Worm (Caenorhabditis elegans) whole organism, late embryonic: ENCODE measurements around the gene Y17G7B.3.

Experiments used
- C08G9.2 ChIP-seq: sonication (generic microtip); optimal IDR thresholded peaks from 2 replicates; lab custom pipeline; 2016; ENCODE audit warnings: mild to moderate bottlenecking, missing genetic modification characterization, moderate library complexity, missing compliant biosample characterization
- C38D4.7 ChIP-seq: fragments of 200-800 bp; sonication (Bioruptor generic); optimal IDR thresholded peaks from 2 replicates; lab custom pipeline; 2018; ENCODE audit warnings: mild to moderate bottlenecking, missing genetic modification characterization, moderate library complexity, missing compliant biosample characterization
- F13H6.1 ChIP-seq: sonication (generic microtip); optimal IDR thresholded peaks from 2 replicates; lab custom pipeline; 2016; ENCODE audit warnings: missing genetic modification characterization, missing compliant biosample characterization
- T23F11.4 ChIP-seq: fragments of 200-800 bp; sonication (Bioruptor generic); optimal IDR thresholded peaks from 2 replicates; lab custom pipeline; 2018; ENCODE audit warnings: mild to moderate bottlenecking, missing genetic modification characterization, missing compliant biosample characterization
- ahr-1 ChIP-seq: sonication (generic microtip); optimal IDR thresholded peaks from 2 replicates; lab custom pipeline; 2016; ENCODE audit warnings: missing genetic modification characterization, missing compliant biosample characterization
- ama-1 ChIP-seq: fragments of 150-350 bp; optimal IDR thresholded peaks from 2 replicates; lab custom pipeline; 2014
- ceh-2 ChIP-seq: sonication (generic microtip); optimal IDR thresholded peaks from 2 replicates; lab custom pipeline; 2016; ENCODE audit warnings: missing genotype, missing genetic modification characterization, missing compliant biosample characterization
- ceh-24 ChIP-seq: sonication (generic microtip); optimal IDR thresholded peaks from 2 replicates; lab custom pipeline; 2016; ENCODE audit warnings: mild to moderate bottlenecking, missing genetic modification characterization, missing compliant biosample characterization
- ceh-31 ChIP-seq: sonication (generic microtip); optimal IDR thresholded peaks from 2 replicates; lab custom pipeline; 2016; ENCODE audit warnings: missing genetic modification characterization, missing compliant biosample characterization
- ceh-34 ChIP-seq: sonication (generic microtip); optimal IDR thresholded peaks from 2 replicates; lab custom pipeline; 2016; ENCODE audit warnings: mild to moderate bottlenecking, missing genetic modification characterization, missing compliant biosample characterization
- ceh-45 ChIP-seq: fragments of 200-800 bp; sonication (Bioruptor generic); IDR thresholded peaks from 2 replicates; pipeline ENCODE4 v1.3.6; 2022; ENCODE audit warnings: missing genetic modification reagents, missing genetic modification characterization, missing compliant biosample characterization
- ceh-48 ChIP-seq: sonication (generic microtip); optimal IDR thresholded peaks from 2 replicates; lab custom pipeline; 2016; ENCODE audit warnings: missing genetic modification characterization, inconsistent platforms, missing compliant biosample characterization
- che-1 ChIP-seq: sonication (generic microtip); optimal IDR thresholded peaks from 2 replicates; lab custom pipeline; 2016; ENCODE audit warnings: mild to moderate bottlenecking, missing genetic modification characterization, missing compliant biosample characterization
- dmd-4 ChIP-seq: sonication (generic microtip); optimal IDR thresholded peaks from 2 replicates; lab custom pipeline; 2016; ENCODE audit warnings: borderline replicate concordance, missing genetic modification characterization, missing compliant biosample characterization
- dve-1 ChIP-seq: sonication (generic microtip); optimal IDR thresholded peaks from 2 replicates; lab custom pipeline; 2017; ENCODE audit warnings: antibody characterized with exemption, mild to moderate bottlenecking, missing genetic modification characterization, missing compliant biosample characterization
- elt-2 ChIP-seq: sonication (generic microtip); optimal IDR thresholded peaks from 2 replicates; lab custom pipeline; 2016; ENCODE audit warnings: missing genetic modification reagents, missing genetic modification characterization, missing compliant biosample characterization
- elt-4 ChIP-seq: sonication (generic microtip); optimal IDR thresholded peaks from 2 replicates; lab custom pipeline; 2016; ENCODE audit warnings: missing genetic modification characterization, missing compliant biosample characterization
- ets-4 ChIP-seq: sonication (generic microtip); optimal IDR thresholded peaks from 2 replicates; lab custom pipeline; 2016; ENCODE audit warnings: missing genetic modification characterization, missing compliant biosample characterization
- eyg-1 ChIP-seq: sonication (generic microtip); optimal IDR thresholded peaks from 2 replicates; lab custom pipeline; 2016; ENCODE audit warnings: missing genotype, missing genetic modification characterization, missing compliant biosample characterization
- fax-1 ChIP-seq: sonication (generic microtip); optimal IDR thresholded peaks from 2 replicates; lab custom pipeline; 2016; ENCODE audit warnings: missing genotype, missing genetic modification characterization, missing compliant biosample characterization
- fkh-10 ChIP-seq: fragments of 150-350 bp; optimal IDR thresholded peaks from 2 replicates; lab custom pipeline; 2014; ENCODE audit warnings: missing biosample characterization, missing genetic modification reagents, missing genetic modification characterization
- fkh-6 ChIP-seq: sonication (generic microtip); optimal IDR thresholded peaks from 2 replicates; lab custom pipeline; 2016; ENCODE audit warnings: missing genetic modification characterization, missing compliant biosample characterization
- gmeb-2 ChIP-seq: sonication (generic microtip); optimal IDR thresholded peaks from 2 replicates; lab custom pipeline; 2016; ENCODE audit warnings: missing genetic modification characterization, inconsistent platforms, missing compliant biosample characterization
- hlh-13 ChIP-seq: fragments of 200-800 bp; sonication (Bioruptor generic); optimal IDR thresholded peaks from 2 replicates; lab custom pipeline; 2018; ENCODE audit warnings: mild to moderate bottlenecking, missing genetic modification characterization, missing compliant biosample characterization
- hlh-15 ChIP-seq: sonication (generic microtip); optimal IDR thresholded peaks from 2 replicates; lab custom pipeline; 2016; ENCODE audit warnings: missing genetic modification characterization, missing compliant biosample characterization
- hlh-30 ChIP-seq: sonication (generic microtip); optimal IDR thresholded peaks from 2 replicates; lab custom pipeline; 2017; ENCODE audit warnings: antibody characterized with exemption, missing genetic modification characterization, missing compliant biosample characterization; ENCODE audit not compliant: insufficient read depth
- hlh-6 ChIP-seq: sonication (generic microtip); optimal IDR thresholded peaks from 2 replicates; lab custom pipeline; 2016; ENCODE audit warnings: missing genotype, missing genetic modification characterization, missing compliant biosample characterization
- lin-11 ChIP-seq: fragments of 200-800 bp; sonication (Bioruptor generic); optimal IDR thresholded peaks from 2 replicates; lab custom pipeline; 2018; ENCODE audit warnings: mild to moderate bottlenecking, missing genetic modification characterization, missing compliant biosample characterization
- madf-2 ChIP-seq: sonication (generic microtip); optimal IDR thresholded peaks from 2 replicates; lab custom pipeline; 2017; ENCODE audit warnings: missing genetic modification characterization, missing compliant biosample characterization
- mec-3 ChIP-seq: sonication (generic microtip); optimal IDR thresholded peaks from 2 replicates; lab custom pipeline; 2016; ENCODE audit warnings: borderline replicate concordance, missing genetic modification characterization, missing compliant biosample characterization
- nfya-1 ChIP-seq: sonication (generic microtip); optimal IDR thresholded peaks from 2 replicates; lab custom pipeline; 2017; ENCODE audit warnings: missing genetic modification characterization, mild to moderate bottlenecking, missing compliant biosample characterization, antibody characterized with exemption, moderate library complexity
- nhr-11 ChIP-seq: fragments of 150-350 bp; optimal IDR thresholded peaks from 2 replicates; lab custom pipeline; 2014; ENCODE audit warnings: missing biosample characterization, missing genetic modification characterization
- nhr-232 ChIP-seq: sonication (generic microtip); optimal IDR thresholded peaks from 2 replicates; lab custom pipeline; 2016; ENCODE audit warnings: missing genetic modification characterization, missing compliant biosample characterization
- npax-4 ChIP-seq: sonication (generic microtip); optimal IDR thresholded peaks from 2 replicates; lab custom pipeline; 2016; ENCODE audit warnings: missing genetic modification characterization, missing compliant biosample characterization
- pag-3 ChIP-seq: sonication (generic microtip); optimal IDR thresholded peaks from 2 replicates; lab custom pipeline; 2016; ENCODE audit warnings: missing compliant biosample characterization, missing genetic modification characterization, borderline replicate concordance
- pax-1 ChIP-seq: fragments of 150-350 bp; optimal IDR thresholded peaks from 2 replicates; lab custom pipeline; 2014; ENCODE audit warnings: missing biosample characterization, missing genetic modification characterization
- pha-2 ChIP-seq: sonication (generic microtip); optimal IDR thresholded peaks from 2 replicates; lab custom pipeline; 2017; ENCODE audit warnings: mild to moderate bottlenecking, missing genetic modification characterization, missing compliant biosample characterization
- pqm-1 ChIP-seq: sonication (generic microtip); optimal IDR thresholded peaks from 2 replicates; lab custom pipeline; 2016; ENCODE audit warnings: missing genetic modification characterization, missing compliant biosample characterization
- pros-1 ChIP-seq: fragments of 150-350 bp; optimal IDR thresholded peaks from 2 replicates; lab custom pipeline; 2014; ENCODE audit warnings: missing biosample characterization, missing genetic modification reagents, missing genetic modification characterization
- ref-2 ChIP-seq: sonication (generic microtip); optimal IDR thresholded peaks from 2 replicates; lab custom pipeline; 2016; ENCODE audit warnings: missing genetic modification characterization, missing compliant biosample characterization
- rnt-1 ChIP-seq: sonication (generic microtip); optimal IDR thresholded peaks from 2 replicates; lab custom pipeline; 2016; ENCODE audit warnings: missing genetic modification characterization, missing compliant biosample characterization
- syd-9 ChIP-seq: sonication (generic microtip); optimal IDR thresholded peaks from 2 replicates; lab custom pipeline; 2016; ENCODE audit warnings: mild to moderate bottlenecking, missing genetic modification characterization, moderate library complexity, missing compliant biosample characterization
- tbx-2 ChIP-seq: sonication (generic microtip); optimal IDR thresholded peaks from 2 replicates; lab custom pipeline; 2016; ENCODE audit warnings: missing genetic modification characterization, missing compliant biosample characterization
- tbx-7 ChIP-seq: sonication (generic microtip); optimal IDR thresholded peaks from 2 replicates; lab custom pipeline; 2016; ENCODE audit warnings: missing genotype, missing genetic modification characterization, missing compliant biosample characterization
- ttx-3 ChIP-seq: sonication (generic microtip); optimal IDR thresholded peaks from 2 replicates; lab custom pipeline; 2016; ENCODE audit warnings: missing genetic modification reagents, missing genetic modification characterization, missing compliant biosample characterization
- unc-3 ChIP-seq, 2 experiments: fragments of 200-800 bp in 1 of 2; sonication (Bioruptor generic) in 1 of 2; sonication (generic microtip) in 1 of 2; conservative IDR thresholded peaks in 1 of 2; optimal IDR thresholded peaks in 1 of 2; 2 replicates each; pipeline versions ENCODE4 v1.3.6 to Lab custom; 2016 to 2022; ENCODE audit warnings: missing compliant biosample characterization in 2 of 2, missing genetic modification characterization in 2 of 2, missing genetic modification reagents in 1 of 2
- zip-5 ChIP-seq: sonication (generic microtip); optimal IDR thresholded peaks from 2 replicates; lab custom pipeline; 2016; ENCODE audit warnings: missing genetic modification characterization, missing compliant biosample characterization
- ztf-16 ChIP-seq: sonication (generic microtip); optimal IDR thresholded peaks from 2 replicates; lab custom pipeline; 2017; ENCODE audit warnings: missing genetic modification characterization, missing compliant biosample characterization

Y17G7B.3 gene

ce11 chrII:11958793-11959574 is 29.8 kb upstream of the Y17G7B.3 start (continued):
- TF ChIP-seq hlh-6 (tag; lab: Kevin White, UChicago) (peak; percentile 53), ceh-45 (GFP tag; lab: Robert Waterston, UW) (no peak), madf-2 (tag; lab: Kevin White, UChicago) (peak; percentile 11), pag-3 (tag; lab: Kevin White, UChicago) (no peak), unc-3 (GFP tag; conservative IDR thresholded peaks at IDR 0.05; lab: Robert Waterston, UW) (peak; percentile 48; the same call in 1 of the 2 replicates), unc-3 (tag; optimal IDR thresholded peaks at IDR 0.05; lab: Kevin White, UChicago) (no peak), pqm-1 (no peak), gmeb-2 (tag; lab: Kevin White, UChicago) (peak; percentile 53), tbx-7 (no peak), pax-1 (no peak), rnt-1 (peak; percentile 58), ceh-48 (tag; lab: Kevin White, UChicago) (peak; percentile 40), tbx-2 (tag; lab: Kevin White, UChicago) (peak; percentile 38), mec-3 (tag; lab: Kevin White, UChicago) (no peak), nhr-232 (tag; lab: Kevin White, UChicago) (peak; percentile 48), zip-5 (peak; percentile 2), C08G9.2 (tag; lab: Kevin White, UChicago) (peak; percentile 3), ceh-31 (tag; lab: Kevin White, UChicago) (peak; percentile 23), ceh-24 (tag; lab: Kevin White, UChicago) (no peak), ttx-3 (tag; lab: Kevin White, UChicago) (peak; percentile 42), syd-9 (no peak), eyg-1 (no peak), ets-4 (tag; lab: Kevin White, UChicago) (no peak), hlh-15 (tag; lab: Kevin White, UChicago) (peak; percentile 8), dmd-4 (tag; lab: Kevin White, UChicago) (peak; percentile 44), ceh-2 (tag; lab: Kevin White, UChicago) (peak; percentile 19), ceh-34 (peak; percentile 11), pha-2 (peak; percentile 23), npax-4 (no peak), fkh-6 (no peak), C38D4.7 (peak; percentile 42), hlh-30 (tag; lab: Kevin White, UChicago) (no peak), pros-1 (tag; lab: Kevin White, UChicago) (no peak), F13H6.1 (tag; lab: Kevin White, UChicago) (no peak), fkh-10 (no peak), ztf-16 (tag; lab: Kevin White, UChicago) (peak; percentile 22), hlh-13 (GFP tag; lab: Kevin White, UChicago) (peak; percentile 48), dve-1 (tag; lab: Kevin White, UChicago) (no peak), T23F11.4 (peak; percentile 34), ahr-1 (no peak), ref-2 (tag; lab: Kevin White, UChicago) (peak; percentile 63), nfya-1 (peak; percentile 40), nhr-11 (no peak), elt-2 (tag; lab: Kevin White, UChicago) (peak; percentile 65), elt-4 (tag; lab: Kevin White, UChicago) (no peak), fax-1 (tag; lab: Kevin White, UChicago) (no peak), ama-1 (lab: Kevin White, UChicago) (no peak), lin-11 (peak; percentile 22), che-1 (tag; lab: Kevin White, UChicago) (peak; percentile 54)
